Fruit fly (Drosophila melanogaster) whole organism, pupa: Measurements from ENCODE around the gene CG18304.

Experiments
- CG10348 ChIP-seq: fragments of 200-800 bp; sonication (Bioruptor generic); IDR thresholded peaks from 2 replicates; pipeline ENCODE4 v1.3.6; 2022; ENCODE audit warnings: missing biosample characterization, missing genetic modification characterization
- CG12605 ChIP-seq: fragments of 200-800 bp; sonication (Bioruptor generic); IDR thresholded peaks from 2 replicates; pipeline ENCODE4 v1.3.6; 2022; ENCODE audit warnings: missing biosample characterization, missing genetic modification characterization
- CG13204 ChIP-seq: fragments of 200-800 bp; sonication (Bioruptor generic); optimal IDR thresholded peaks from 2 replicates; lab custom pipeline; 2018; ENCODE audit warnings: missing biosample characterization, mild to moderate bottlenecking, missing genetic modification characterization, moderate library complexity
- CG14655 ChIP-seq: fragments of 200-800 bp; sonication (Bioruptor generic); optimal IDR thresholded peaks from 3 replicates; lab custom pipeline; 2017; ENCODE audit warnings: mild to moderate bottlenecking, missing biosample characterization, missing genetic modification reagents, missing genetic modification characterization
- CG15710 ChIP-seq: fragments of 200-800 bp; sonication (Bioruptor generic); optimal IDR thresholded peaks from 2 replicates; lab custom pipeline; 2018; ENCODE audit warnings: missing biosample characterization, mild to moderate bottlenecking, missing genetic modification characterization, moderate library complexity
- CG17806 ChIP-seq: fragments of 200-800 bp; sonication (Bioruptor generic); optimal IDR thresholded peaks from 2 replicates; lab custom pipeline; 2018; ENCODE audit warnings: missing biosample characterization, mild to moderate bottlenecking, missing genetic modification characterization, moderate library complexity
- CG32121 ChIP-seq: fragments of 200-800 bp; sonication (Bioruptor generic); IDR thresholded peaks from 2 replicates; pipeline ENCODE4 v1.3.6; 2022; ENCODE audit warnings: missing biosample characterization, missing genetic modification characterization
- CG34367 ChIP-seq: fragments of 200-800 bp; sonication (Bioruptor generic); optimal IDR thresholded peaks from 2 replicates; lab custom pipeline; 2018; ENCODE audit warnings: missing biosample characterization, mild to moderate bottlenecking, missing genetic modification characterization
- CG4496 ChIP-seq: fragments of 200-800 bp; sonication (Bioruptor generic); IDR thresholded peaks from 3 replicates; pipeline ENCODE4 v1.3.6; 2022; ENCODE audit warnings: missing biosample characterization, missing genetic modification characterization
- CG8159 ChIP-seq: fragments of 200-800 bp; sonication (Bioruptor generic); optimal IDR thresholded peaks from 3 replicates; lab custom pipeline; 2018; ENCODE audit warnings: missing biosample characterization, mild to moderate bottlenecking, missing genetic modification characterization, moderate library complexity
- CG8301 ChIP-seq: fragments of 200-800 bp; sonication (Bioruptor generic); optimal IDR thresholded peaks from 2 replicates; lab custom pipeline; 2018; ENCODE audit warnings: missing biosample characterization, mild to moderate bottlenecking, missing genetic modification characterization
- CG9948 ChIP-seq: fragments of 200-800 bp; sonication (Bioruptor generic); optimal IDR thresholded peaks from 2 replicates; lab custom pipeline; 2018; ENCODE audit warnings: missing biosample characterization, mild to moderate bottlenecking, missing genetic modification characterization, moderate library complexity
- D1 ChIP-seq: fragments of 200-800 bp; sonication (Bioruptor generic); optimal IDR thresholded peaks from 2 replicates; lab custom pipeline; 2018; ENCODE audit warnings: missing biosample characterization, mild to moderate bottlenecking, missing genetic modification characterization, moderate library complexity
- EcR ChIP-seq: fragments of 200-800 bp; sonication (Bioruptor generic); optimal IDR thresholded peaks from 3 replicates; lab custom pipeline; 2019; ENCODE audit warnings: missing biosample characterization, missing genetic modification characterization, mild to moderate bottlenecking, moderate library complexity, missing genetic modification reagents
- Ets98B ChIP-seq: fragments of 200-800 bp; sonication (Bioruptor generic); IDR thresholded peaks from 2 replicates; pipeline ENCODE4 v1.3.6; 2022; ENCODE audit warnings: missing biosample characterization, missing genetic modification characterization
- Pif1A ChIP-seq: fragments of 200-800 bp; sonication (Bioruptor generic); optimal IDR thresholded peaks from 3 replicates; lab custom pipeline; 2016; ENCODE audit warnings: missing biosample characterization, missing genetic modification characterization
- Pif1B ChIP-seq: fragments of 200-800 bp; sonication (Bioruptor generic); optimal IDR thresholded peaks from 3 replicates; lab custom pipeline; 2016; ENCODE audit warnings: missing biosample characterization, missing genetic modification characterization
- Snoo ChIP-seq: fragments of 200-800 bp; sonication (Bioruptor generic); optimal IDR thresholded peaks from 3 replicates; lab custom pipeline; 2017; ENCODE audit warnings: missing biosample characterization, mild to moderate bottlenecking, missing genetic modification characterization, inconsistent platforms
- fd96Ca ChIP-seq: fragments of 200-800 bp; sonication (Bioruptor generic); IDR thresholded peaks from 3 replicates; pipeline ENCODE4 v1.3.6; 2022; ENCODE audit warnings: missing biosample characterization, missing genetic modification characterization
- gl ChIP-seq: fragments of 200-800 bp; sonication (Bioruptor generic); optimal IDR thresholded peaks from 2 replicates; lab custom pipeline; 2018; ENCODE audit warnings: missing biosample characterization, mild to moderate bottlenecking, missing genetic modification characterization
- rn ChIP-seq: fragments of 200-800 bp; sonication (Bioruptor generic); IDR thresholded peaks from 2 replicates; pipeline ENCODE4 v1.3.6; 2022; ENCODE audit warnings: missing biosample characterization, missing genetic modification characterization

CG18304 gene

DNA sequence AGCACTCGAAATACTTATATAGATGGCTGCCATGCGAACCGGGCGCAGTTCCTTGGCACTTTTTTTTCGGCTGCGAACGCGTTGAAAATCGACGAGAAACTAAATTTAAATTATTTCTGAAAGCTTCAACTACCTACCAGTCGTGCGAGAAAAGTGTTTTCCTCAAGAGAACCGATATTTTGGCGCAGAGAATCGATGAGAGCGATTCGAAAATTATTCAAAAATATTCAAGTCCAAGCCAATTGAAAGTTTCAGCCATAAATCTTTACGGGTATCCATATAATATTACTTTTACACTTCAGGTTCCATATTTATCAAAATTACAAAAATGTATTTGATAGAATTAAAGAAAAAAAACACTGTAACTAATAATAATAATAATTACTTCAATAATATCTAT, at the start of gene CG18304:
CG18304 (minus strand) TSS at position 101 of the 400 bp plus-strand sequence.
- no peak for TF ChIP-seq CG32121 (GFP tag; lab: Robert Waterston, UW)
- TF ChIP-seq EcR (GFP tag; lab: Kevin White, UChicago) = no peak
- TF ChIP-seq CG14655 (GFP tag; lab: Kevin White, UChicago) = no peak
- TF ChIP-seq CG13204 (GFP tag; lab: Kevin White, UChicago) = no peak
- no peak for TF ChIP-seq gl (tag; lab: Kevin White, UChicago)
- TF ChIP-seq rn (GFP tag; lab: Robert Waterston, UW) = no peak

DNA sequence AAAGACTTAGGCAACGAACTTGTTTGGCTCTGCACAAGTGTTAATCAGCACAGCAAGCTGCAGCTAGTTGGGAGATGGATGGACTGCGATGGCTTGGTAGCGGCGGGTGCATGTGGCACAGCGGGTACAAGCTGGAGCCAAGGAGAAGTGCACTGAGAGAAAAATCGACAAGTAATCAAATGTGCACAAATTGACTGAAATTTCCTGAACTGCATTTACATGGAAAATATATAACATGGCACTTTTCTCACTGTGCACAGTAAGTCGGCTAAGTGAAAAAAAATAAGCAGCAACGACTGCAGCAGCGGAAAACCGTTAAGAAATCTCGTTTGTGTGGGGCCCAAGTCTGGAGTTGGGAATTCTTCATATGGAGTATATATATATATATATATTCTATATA, 48.5 kb upstream of the CG18304 start:
- peak; percentile 38 for TF ChIP-seq CG9948
- 0 out of 2 replicates have a peak, but pooled peaks have one; percentile 47 for TF ChIP-seq rn (GFP tag; lab: Robert Waterston, UW)
- peak; percentile 65 for TF ChIP-seq CG34367 (tag; lab: Kevin White, UChicago)
- TF ChIP-seq CG8159 (tag; lab: Kevin White, UChicago) = peak; percentile 67
- peak; percentile 58 for TF ChIP-seq Pif1A
- TF ChIP-seq CG13204 (GFP tag; lab: Kevin White, UChicago) = no peak
- peak; percentile 41 for TF ChIP-seq EcR (GFP tag; lab: Kevin White, UChicago)
- TF ChIP-seq fd96Ca = peak; percentile 87
- TF ChIP-seq CG17806 (tag; lab: Kevin White, UChicago) = peak; percentile 56
- peak; percentile 61 for TF ChIP-seq CG15710
- peak; percentile 87 for TF ChIP-seq CG4496 (GFP tag; lab: Robert Waterston, UW)
- TF ChIP-seq Pif1B (GFP tag; lab: Kevin White, UChicago) = peak; percentile 49
- no peak for TF ChIP-seq D1 (tag; lab: Kevin White, UChicago)
- TF ChIP-seq CG10348 (GFP tag; lab: Robert Waterston, UW) = 0 out of 2 replicates have a peak, but pooled peaks have one; percentile 35
- peak; percentile 83 for TF ChIP-seq CG32121 (GFP tag; lab: Robert Waterston, UW)
- peak; percentile 23 for TF ChIP-seq gl (tag; lab: Kevin White, UChicago)
- TF ChIP-seq CG14655 (GFP tag; lab: Kevin White, UChicago) = peak; percentile 76
- TF ChIP-seq Snoo (tag; lab: Kevin White, UChicago) = peak; percentile 33
- peak; percentile 75 for TF ChIP-seq CG8301 (tag; lab: Kevin White, UChicago)
- TF ChIP-seq Ets98B = peak; percentile 88
- TF ChIP-seq CG12605 (GFP tag; lab: Robert Waterston, UW) = peak; percentile 77

DNA sequence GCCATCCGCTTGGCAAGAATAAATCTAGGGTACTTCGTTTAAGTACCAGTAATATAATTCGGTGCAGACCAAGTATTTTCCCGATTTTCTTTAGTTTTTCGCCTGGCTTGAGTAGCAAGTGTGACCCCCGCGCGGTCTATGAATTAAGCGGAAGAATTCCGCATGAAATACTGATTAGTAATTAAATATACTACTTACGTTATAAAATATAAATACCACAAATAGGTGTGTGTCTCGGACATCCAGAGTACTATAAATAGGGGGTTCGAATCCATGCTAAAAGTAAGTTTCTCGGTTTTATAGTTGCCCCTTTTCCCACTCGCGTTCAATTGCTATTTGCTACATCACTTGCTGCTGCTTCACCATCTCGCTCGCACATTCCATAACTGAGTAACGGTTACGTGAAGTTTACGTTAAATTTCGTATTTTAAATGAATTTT, 29.0 kb upstream of the CG18304 start, which contains the start of gene snRNP-U1-70K:
snRNP-U1-70K (minus strand) TSS at position 141 of the 440 bp plus-strand sequence.
- TF ChIP-seq CG12605 (GFP tag; lab: Robert Waterston, UW) (no peak), CG8159 (tag; lab: Kevin White, UChicago) (no peak), D1 (tag; lab: Kevin White, UChicago) (no peak), Ets98B (no peak), CG17806 (tag; lab: Kevin White, UChicago) (no peak), CG34367 (tag; lab: Kevin White, UChicago) (no peak), EcR (GFP tag; lab: Kevin White, UChicago) (no peak), CG32121 (GFP tag; lab: Robert Waterston, UW) (no peak), CG8301 (tag; lab: Kevin White, UChicago) (no peak), CG9948 (no peak), Snoo (tag; lab: Kevin White, UChicago) (no peak), Pif1A (no peak), gl (tag; lab: Kevin White, UChicago) (no peak), fd96Ca (no peak), CG14655 (GFP tag; lab: Kevin White, UChicago) (no peak), CG15710 (no peak)

dm6 chr2L:6970813-6971212, 28.2 kb upstream of the CG18304 start:
- no peak for TF ChIP-seq CG8159 (tag; lab: Kevin White, UChicago)
- TF ChIP-seq Snoo (tag; lab: Kevin White, UChicago) = no peak
- no peak for TF ChIP-seq CG12605 (GFP tag; lab: Robert Waterston, UW)
- no peak for TF ChIP-seq Pif1A
- TF ChIP-seq CG14655 (GFP tag; lab: Kevin White, UChicago) = no peak
- no peak for TF ChIP-seq rn (GFP tag; lab: Robert Waterston, UW)
- no peak for TF ChIP-seq CG17806 (tag; lab: Kevin White, UChicago)
- TF ChIP-seq fd96Ca = no peak
- no peak for TF ChIP-seq CG13204 (GFP tag; lab: Kevin White, UChicago)
- TF ChIP-seq, all 21 proteins: peak for 0

dm6 chr2L:6968013-6968517, 25.5 kb upstream of the CG18304 start:
- TF ChIP-seq CG34367 (tag; lab: Kevin White, UChicago) (no peak), Pif1B (GFP tag; lab: Kevin White, UChicago) (no peak), EcR (GFP tag; lab: Kevin White, UChicago) (no peak), CG15710 (no peak), CG32121 (GFP tag; lab: Robert Waterston, UW) (no peak), CG9948 (no peak), Snoo (tag; lab: Kevin White, UChicago) (peak; percentile 22), Pif1A (no peak), Ets98B (peak; percentile 48), CG13204 (GFP tag; lab: Kevin White, UChicago) (no peak), rn (GFP tag; lab: Robert Waterston, UW) (0 out of 2 replicates have a peak, but pooled peaks have one; percentile 11), gl (tag; lab: Kevin White, UChicago) (no peak), CG4496 (GFP tag; lab: Robert Waterston, UW) (peak; percentile 36; the same call in 1 of the 3 replicates), CG12605 (GFP tag; lab: Robert Waterston, UW) (peak; percentile 32; the same call in 1 of the 2 replicates), CG8159 (tag; lab: Kevin White, UChicago) (peak; percentile 32), CG17806 (tag; lab: Kevin White, UChicago) (peak; percentile 42), D1 (tag; lab: Kevin White, UChicago) (no peak), CG14655 (GFP tag; lab: Kevin White, UChicago) (no peak), CG8301 (tag; lab: Kevin White, UChicago) (no peak), fd96Ca (no peak), CG10348 (GFP tag; lab: Robert Waterston, UW) (no peak)
